Worm (Caenorhabditis elegans) whole organism, L1 larva: Measurements from ENCODE around the gene lbp-3.

Experiments
- C16A3.4 ChIP-seq: fragments of 150-350 bp; optimal IDR thresholded peaks from 2 replicates; lab custom pipeline; 2014; ENCODE audit warnings: missing biosample characterization, missing genetic modification characterization
- Y116A8C.19 ChIP-seq: sonication (generic microtip); optimal IDR thresholded peaks from 2 replicates; lab custom pipeline; 2016; ENCODE audit warnings: missing compliant biosample characterization, missing genetic modification characterization, borderline replicate concordance
- aly-2 ChIP-seq: fragments of 150-350 bp; optimal IDR thresholded peaks from 2 replicates; lab custom pipeline; 2014; ENCODE audit warnings: missing biosample characterization, missing genetic modification characterization
- ama-1 ChIP-seq: fragments of 150-350 bp; optimal IDR thresholded peaks from 2 replicates; lab custom pipeline; 2014
- blmp-1 ChIP-seq: fragments of 150-350 bp; optimal IDR thresholded peaks from 2 replicates; lab custom pipeline; 2014; ENCODE audit warnings: missing biosample characterization, missing genetic modification characterization
- ceh-63 ChIP-seq: fragments of 200-800 bp; sonication (Bioruptor generic); optimal IDR thresholded peaks from 2 replicates; lab custom pipeline; 2018; ENCODE audit warnings: mild to moderate bottlenecking, missing genetic modification characterization, missing compliant biosample characterization
- ceh-8 ChIP-seq: fragments of 200-800 bp; sonication (Bioruptor generic); optimal IDR thresholded peaks from 2 replicates; lab custom pipeline; 2018; ENCODE audit warnings: mild to moderate bottlenecking, missing genetic modification characterization, moderate library complexity, missing compliant biosample characterization
- ceh-82 ChIP-seq, 3 experiments: fragments of 150-350 bp in 1 of 3; sonication (generic microtip) in 2 of 3; optimal IDR thresholded peaks; 2 replicates each; lab custom pipeline; 2014 to 2017; ENCODE audit warnings: missing biosample characterization in 3 of 3, missing genetic modification characterization in 3 of 3
- ceh-88 ChIP-seq: fragments of 200-800 bp; sonication (Bioruptor generic); IDR thresholded peaks from 2 replicates; pipeline ENCODE4 v1.3.6; 2022; ENCODE audit warnings: missing genetic modification characterization, missing compliant biosample characterization
- dpl-1 ChIP-seq, 3 experiments: fragments of 150-350 bp in 2 of 3; sonication (generic microtip) in 1 of 3; optimal IDR thresholded peaks; 2 replicates each; lab custom pipeline; 2014 to 2017; ENCODE audit warnings: missing biosample characterization in 3 of 3, missing genetic modification characterization in 3 of 3, missing genetic modification reagents in 3 of 3
- dsc-1 ChIP-seq: sonication (generic microtip); optimal IDR thresholded peaks from 2 replicates; lab custom pipeline; 2016; ENCODE audit warnings: mild to moderate bottlenecking, missing genetic modification characterization, missing compliant biosample characterization
- efl-1 ChIP-seq, 4 experiments: fragments of 150-350 bp; optimal IDR thresholded peaks in 3 of 4; peaks in 1 of 4; 1 replicate in 1 of 4; 2 replicates in 3 of 4; lab custom pipeline; 2014; ENCODE audit warnings: missing biosample characterization in 2 of 4, missing genetic modification characterization in 2 of 4, missing genetic modification reagents in 2 of 4
- efl-3 ChIP-seq: fragments of 200-800 bp; sonication (Bioruptor generic); optimal IDR thresholded peaks from 2 replicates; lab custom pipeline; 2018; ENCODE audit warnings: mild to moderate bottlenecking, missing genetic modification characterization, missing compliant biosample characterization
- egl-13 ChIP-seq: sonication (generic microtip); optimal IDR thresholded peaks from 2 replicates; lab custom pipeline; 2016; ENCODE audit warnings: missing genotype, missing genetic modification reagents, missing genetic modification characterization, missing compliant biosample characterization
- egl-27 ChIP-seq, 2 experiments: fragments of 150-350 bp in 1 of 2; sonication (generic microtip); optimal IDR thresholded peaks; 3 replicates each; lab custom pipeline; 2017 to 2018; ENCODE audit warnings: missing biosample characterization in 2 of 2, missing genetic modification characterization in 2 of 2, missing genetic modification reagents in 2 of 2
- elt-2 ChIP-seq: sonication (generic microtip); optimal IDR thresholded peaks from 2 replicates; lab custom pipeline; 2016; ENCODE audit warnings: missing genetic modification characterization, mild to moderate bottlenecking, inconsistent platforms, missing compliant biosample characterization, missing genetic modification reagents
- ets-5 ChIP-seq: fragments of 200-800 bp; sonication (Bioruptor generic); IDR thresholded peaks from 2 replicates; pipeline ENCODE4 v1.3.6; 2022; ENCODE audit warnings: missing genetic modification characterization, missing compliant biosample characterization
- fkh-4 ChIP-seq: sonication (generic microtip); optimal IDR thresholded peaks from 2 replicates; lab custom pipeline; 2016; ENCODE audit warnings: missing compliant biosample characterization, missing genetic modification characterization, borderline replicate concordance
- fkh-8 ChIP-seq: sonication (generic microtip); optimal IDR thresholded peaks from 2 replicates; lab custom pipeline; 2016; ENCODE audit warnings: mild to moderate bottlenecking, missing genetic modification characterization, missing compliant biosample characterization
- fos-1 ChIP-seq: fragments of 150-350 bp; optimal IDR thresholded peaks from 2 replicates; lab custom pipeline; 2014; ENCODE audit warnings: missing biosample characterization, missing genetic modification characterization
- grh-1 ChIP-seq: fragments of 200-800 bp; sonication (Bioruptor generic); IDR thresholded peaks from 2 replicates; pipeline ENCODE4 v1.3.6; 2022; ENCODE audit warnings: missing genetic modification reagents, missing genetic modification characterization, missing compliant biosample characterization
- hlh-4 ChIP-seq: sonication (generic microtip); optimal IDR thresholded peaks from 2 replicates; lab custom pipeline; 2016; ENCODE audit warnings: mild to moderate bottlenecking, missing genetic modification characterization, missing compliant biosample characterization
- irx-1 ChIP-seq: sonication (generic microtip); optimal IDR thresholded peaks from 2 replicates; lab custom pipeline; 2016; ENCODE audit warnings: missing genetic modification characterization, missing compliant biosample characterization
- lin-13 ChIP-seq: fragments of 150-350 bp; optimal IDR thresholded peaks from 2 replicates; lab custom pipeline; 2014; ENCODE audit warnings: missing biosample characterization, missing genetic modification reagents, missing genetic modification characterization
- lin-14 ChIP-seq: fragments of 200-800 bp; sonication (Bioruptor generic); optimal IDR thresholded peaks from 2 replicates; lab custom pipeline; 2018; ENCODE audit warnings: mild to moderate bottlenecking, missing genetic modification characterization, moderate library complexity, missing compliant biosample characterization
- lin-15B ChIP-seq: fragments of 150-350 bp; sonication (generic microtip); optimal IDR thresholded peaks from 3 replicates; lab custom pipeline; 2014; ENCODE audit warnings: missing biosample characterization, missing genetic modification characterization
- lin-35 ChIP-seq, 2 experiments: fragments of 150-350 bp; optimal IDR thresholded peaks; 2 replicates each; lab custom pipeline; 2014; ENCODE audit warnings: missing biosample characterization in 2 of 2, missing genetic modification characterization in 2 of 2, missing genetic modification reagents in 2 of 2
- lir-3 ChIP-seq: sonication (generic microtip); optimal IDR thresholded peaks from 2 replicates; lab custom pipeline; 2016; ENCODE audit warnings: mild to moderate bottlenecking, missing genetic modification characterization, moderate library complexity, missing compliant biosample characterization; ENCODE audit not compliant: poor library complexity
- lsy-2 ChIP-seq, 2 experiments: fragments of 150-350 bp; optimal IDR thresholded peaks; 2 replicates each; lab custom pipeline; 2014; ENCODE audit warnings: missing biosample characterization in 2 of 2, missing genetic modification characterization in 2 of 2
- mab-9 ChIP-seq: fragments of 200-800 bp; sonication (Bioruptor generic); IDR thresholded peaks from 2 replicates; pipeline ENCODE4 v1.3.6; 2022; ENCODE audit warnings: missing genetic modification reagents, missing genetic modification characterization, missing compliant biosample characterization
- mdl-1 ChIP-seq, 2 experiments: fragments of 150-350 bp; optimal IDR thresholded peaks; 2 replicates each; lab custom pipeline; 2014 to 2017; ENCODE audit warnings: missing biosample characterization in 2 of 2, missing genetic modification characterization in 2 of 2, inconsistent platforms in 1 of 2
- mef-2 ChIP-seq: fragments of 150-350 bp; optimal IDR thresholded peaks from 2 replicates; lab custom pipeline; 2014; ENCODE audit warnings: missing biosample characterization, missing genetic modification characterization
- nhr-12 ChIP-seq: sonication (generic microtip); optimal IDR thresholded peaks from 2 replicates; lab custom pipeline; 2017; ENCODE audit warnings: missing biosample characterization, missing genetic modification characterization
- nhr-20 ChIP-seq: sonication (generic microtip); optimal IDR thresholded peaks from 2 replicates; lab custom pipeline; 2016; ENCODE audit warnings: mild to moderate bottlenecking, missing genetic modification characterization, missing compliant biosample characterization
- nhr-237 ChIP-seq: fragments of 150-350 bp; optimal IDR thresholded peaks from 2 replicates; lab custom pipeline; 2014; ENCODE audit warnings: missing biosample characterization, missing genetic modification characterization
- nhr-71 ChIP-seq: sonication (generic microtip); optimal IDR thresholded peaks from 2 replicates; lab custom pipeline; 2016; ENCODE audit warnings: mild to moderate bottlenecking, missing genetic modification characterization, moderate library complexity, missing compliant biosample characterization
- nhr-85 ChIP-seq: sonication (generic microtip); peaks from one replicate; lab custom pipeline; 2016; ENCODE audit warnings: missing genetic modification characterization, inconsistent platforms, missing compliant biosample characterization
- nhr-90 ChIP-seq: sonication (generic microtip); optimal IDR thresholded peaks from 2 replicates; lab custom pipeline; 2016; ENCODE audit warnings: mild to moderate bottlenecking, missing genetic modification characterization, missing compliant biosample characterization; ENCODE audit not compliant: poor library complexity
- pqm-1 ChIP-seq: sonication (generic microtip); optimal IDR thresholded peaks from 3 replicates; lab custom pipeline; 2017; ENCODE audit warnings: missing biosample characterization, missing genetic modification characterization
- skn-1 ChIP-seq: fragments of 150-350 bp; optimal IDR thresholded peaks from 2 replicates; lab custom pipeline; 2014; ENCODE audit warnings: missing biosample characterization, missing genetic modification characterization
- snpc-4 ChIP-seq: fragments of 150-350 bp; optimal IDR thresholded peaks from 2 replicates; lab custom pipeline; 2014; ENCODE audit warnings: missing biosample characterization, missing genetic modification characterization
- snu-23 ChIP-seq: sonication (generic microtip); optimal IDR thresholded peaks from 2 replicates; lab custom pipeline; 2016; ENCODE audit warnings: missing genetic modification characterization, missing compliant biosample characterization
- sox-4 ChIP-seq: sonication (generic microtip); optimal IDR thresholded peaks from 2 replicates; lab custom pipeline; 2016; ENCODE audit warnings: missing genetic modification characterization, missing compliant biosample characterization
- sptf-1 ChIP-seq: fragments of 150-350 bp; optimal IDR thresholded peaks from 2 replicates; lab custom pipeline; 2014; ENCODE audit warnings: missing biosample characterization, missing genetic modification characterization
- swsn-7 ChIP-seq: sonication (generic microtip); optimal IDR thresholded peaks from 2 replicates; lab custom pipeline; 2016; ENCODE audit warnings: missing genetic modification characterization, missing compliant biosample characterization
- unc-130 ChIP-seq: fragments of 150-350 bp; optimal IDR thresholded peaks from 2 replicates; lab custom pipeline; 2017; ENCODE audit warnings: missing biosample characterization, missing genetic modification characterization, inconsistent platforms
- unc-62 ChIP-seq: fragments of 150-350 bp; optimal IDR thresholded peaks from 2 replicates; lab custom pipeline; 2014; ENCODE audit warnings: missing biosample characterization, missing genetic modification reagents, missing genetic modification characterization
- unc-86 ChIP-seq: sonication (generic microtip); optimal IDR thresholded peaks from 2 replicates; lab custom pipeline; 2016; ENCODE audit warnings: missing genetic modification characterization, missing compliant biosample characterization
- xbp-1 ChIP-seq: sonication (generic microtip); optimal IDR thresholded peaks from 2 replicates; lab custom pipeline; 2016; ENCODE audit warnings: missing genetic modification characterization, missing compliant biosample characterization
- zag-1 ChIP-seq: fragments of 150-350 bp; optimal IDR thresholded peaks from 2 replicates; lab custom pipeline; 2014; ENCODE audit warnings: missing biosample characterization, missing genetic modification characterization
- ztf-11 ChIP-seq, 2 experiments: sonication (generic microtip); optimal IDR thresholded peaks; 2 replicates each; lab custom pipeline; 2016 to 2017; ENCODE audit warnings: missing genetic modification characterization in 2 of 2, missing biosample characterization in 1 of 2, missing compliant biosample characterization in 1 of 2

lbp-3 gene

DNA sequence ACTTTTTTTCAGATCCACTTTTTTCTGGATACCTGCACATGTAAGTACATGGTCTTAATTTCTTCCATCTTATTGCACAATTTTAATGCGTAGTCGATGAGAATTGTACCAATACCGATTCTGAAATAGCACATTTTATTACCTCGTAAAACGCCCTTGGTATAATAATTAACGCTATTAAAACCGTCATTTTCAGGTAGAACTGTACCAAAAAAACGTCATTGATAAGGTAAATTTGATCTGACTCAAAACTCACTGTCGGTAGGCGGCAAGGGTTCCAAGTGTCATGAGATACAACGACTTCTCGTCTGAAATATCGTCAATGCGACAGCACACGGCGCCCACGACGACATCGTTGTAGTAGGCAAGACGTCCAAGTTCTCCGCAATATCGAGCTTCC is 12.8 kb upstream of the lbp-3 start:
- TF ChIP-seq lin-35 (GFP tag; optimal IDR thresholded peaks at IDR 0.05; lab: Kevin White, UChicago) (no peak), elt-2 (peak; percentile 23)

DNA sequence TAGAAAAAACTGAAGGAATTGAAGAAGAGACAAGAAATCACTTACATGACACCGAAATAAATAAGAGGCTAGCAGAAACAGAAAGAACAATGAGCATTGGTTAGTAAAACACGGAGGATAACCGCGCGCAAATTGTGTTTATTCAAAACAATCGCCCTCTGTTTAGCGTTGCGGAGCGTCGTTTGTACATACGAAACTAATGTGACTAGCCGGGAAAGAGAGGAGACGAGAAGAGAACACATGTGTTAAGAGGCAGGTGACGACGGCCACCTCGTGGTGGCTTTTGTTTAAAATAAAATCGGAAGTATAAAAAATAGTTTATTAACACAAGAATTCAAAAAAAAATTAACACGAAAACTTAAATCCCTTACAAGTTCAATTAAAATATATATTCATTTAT is 11.4 kb upstream of the lbp-3 start, which contains the start of gene F40F4.7:
F40F4.7 (minus strand) TSS at position 122 of the 400 bp plus-strand sequence.
- no peak for TF ChIP-seq pqm-1 (tag; lab: Kevin White, UChicago)
- peak in 1 of 2 experiments; percentile 73 for TF ChIP-seq lsy-2 (tag; optimal IDR thresholded peaks at IDR 0.05; lab: Kevin White, UChicago)
- TF ChIP-seq dpl-1 (GFP tag; optimal IDR thresholded peaks at IDR 0.05; lab: Kevin White, UChicago), result peak in 2 of 3 experiments; percentile 61 to 71
- peak; percentile 86 for TF ChIP-seq nhr-71 (tag; lab: Kevin White, UChicago)
- TF ChIP-seq ceh-88 (GFP tag; lab: Robert Waterston, UW), result no peak
- no peak for TF ChIP-seq ceh-8
- TF ChIP-seq grh-1 (GFP tag; lab: Robert Waterston, UW), result no peak
- TF ChIP-seq nhr-90 (tag; lab: Kevin White, UChicago), result peak; percentile 23
- no peak for TF ChIP-seq unc-86 (tag; lab: Kevin White, UChicago)
- peak; percentile 35 for TF ChIP-seq xbp-1 (tag; lab: Kevin White, UChicago)
- no peak for TF ChIP-seq egl-13 (tag; lab: Kevin White, UChicago)
- no peak for TF ChIP-seq ceh-63
- TF ChIP-seq irx-1, result peak; percentile 45
- TF ChIP-seq nhr-85 (tag; lab: Kevin White, UChicago), result peak; percentile 59
- peak; percentile 83 for TF ChIP-seq nhr-20 (tag; lab: Kevin White, UChicago)
- TF ChIP-seq swsn-7 (tag; lab: Kevin White, UChicago), result peak; percentile 64
- TF ChIP-seq sox-4 (tag; lab: Kevin White, UChicago), result no peak
- peak; percentile 47 for TF ChIP-seq lin-13 (GFP tag; lab: Kevin White, UChicago)
- TF ChIP-seq sptf-1 (tag; lab: Kevin White, UChicago), result no peak
- no peak for TF ChIP-seq nhr-12 (tag; lab: Kevin White, UChicago)
- TF ChIP-seq mab-9 (GFP tag; lab: Robert Waterston, UW), result no peak
- peak; percentile 43 for TF ChIP-seq skn-1 (tag; lab: Kevin White, UChicago)
- TF ChIP-seq snpc-4 (tag; lab: Kevin White, UChicago), result no peak
- TF ChIP-seq lin-15B (tag; lab: Kevin White, UChicago), result no peak
- peak in 1 of 2 experiments; percentile 36 for TF ChIP-seq efl-1 (optimal IDR thresholded peaks at IDR 0.05; lab: Kevin White, UChicago)
- TF ChIP-seq efl-1 (GFP tag; optimal IDR thresholded peaks at IDR 0.05 in 1 of 2; lab: Kevin White, UChicago), result peak in 1 of 2 experiments; percentile 10
- TF ChIP-seq C16A3.4 (tag; lab: Kevin White, UChicago), result peak; percentile 65
- peak in 1 of 2 experiments; percentile 92 for TF ChIP-seq mdl-1 (tag; optimal IDR thresholded peaks at IDR 0.05; lab: Kevin White, UChicago)
- peak; percentile 27 for TF ChIP-seq fkh-8 (tag; lab: Kevin White, UChicago)
- TF ChIP-seq unc-62 (GFP tag; lab: Kevin White, UChicago), result no peak
- TF ChIP-seq lin-14 (GFP tag; lab: Kevin White, UChicago), result peak; percentile 93
- no peak for TF ChIP-seq hlh-4
- TF ChIP-seq aly-2 (tag; lab: Kevin White, UChicago), result no peak
- TF ChIP-seq ets-5 (GFP tag; lab: Robert Waterston, UW), result no peak
- no peak for TF ChIP-seq Y116A8C.19 (tag; lab: Kevin White, UChicago)
- TF ChIP-seq blmp-1 (tag; lab: Kevin White, UChicago), result no peak
- no peak for TF ChIP-seq nhr-237 (tag; lab: Kevin White, UChicago)
- TF ChIP-seq ama-1, result no peak
- TF ChIP-seq ztf-11 (tag; optimal IDR thresholded peaks at IDR 0.05; lab: Kevin White, UChicago), result no peak
- no peak for TF ChIP-seq zag-1
- peak; percentile 66 for TF ChIP-seq unc-130 (tag; lab: Kevin White, UChicago)
- TF ChIP-seq mef-2 (tag; lab: Kevin White, UChicago), result no peak
- no peak for TF ChIP-seq egl-27 (tag; optimal IDR thresholded peaks at IDR 0.05; lab: Kevin White, UChicago)
- no peak for TF ChIP-seq fkh-4 (tag; lab: Kevin White, UChicago)
- TF ChIP-seq elt-2, result peak; percentile 5
- peak; percentile 61 for TF ChIP-seq dsc-1 (tag; lab: Kevin White, UChicago)
- peak; percentile 84 for TF ChIP-seq snu-23
- TF ChIP-seq fos-1 (tag; lab: Kevin White, UChicago), result no peak
- no peak for TF ChIP-seq efl-3 (GFP tag; lab: Kevin White, UChicago)
- peak in 1 of 3 experiments; percentile 31 for TF ChIP-seq ceh-82 (tag; optimal IDR thresholded peaks at IDR 0.05; lab: Kevin White, UChicago)
- TF ChIP-seq lir-3, result no peak
